Fruit fly (Drosophila melanogaster): ENCODE data around the gene CG8209.

Gene CG8209

DNA sequence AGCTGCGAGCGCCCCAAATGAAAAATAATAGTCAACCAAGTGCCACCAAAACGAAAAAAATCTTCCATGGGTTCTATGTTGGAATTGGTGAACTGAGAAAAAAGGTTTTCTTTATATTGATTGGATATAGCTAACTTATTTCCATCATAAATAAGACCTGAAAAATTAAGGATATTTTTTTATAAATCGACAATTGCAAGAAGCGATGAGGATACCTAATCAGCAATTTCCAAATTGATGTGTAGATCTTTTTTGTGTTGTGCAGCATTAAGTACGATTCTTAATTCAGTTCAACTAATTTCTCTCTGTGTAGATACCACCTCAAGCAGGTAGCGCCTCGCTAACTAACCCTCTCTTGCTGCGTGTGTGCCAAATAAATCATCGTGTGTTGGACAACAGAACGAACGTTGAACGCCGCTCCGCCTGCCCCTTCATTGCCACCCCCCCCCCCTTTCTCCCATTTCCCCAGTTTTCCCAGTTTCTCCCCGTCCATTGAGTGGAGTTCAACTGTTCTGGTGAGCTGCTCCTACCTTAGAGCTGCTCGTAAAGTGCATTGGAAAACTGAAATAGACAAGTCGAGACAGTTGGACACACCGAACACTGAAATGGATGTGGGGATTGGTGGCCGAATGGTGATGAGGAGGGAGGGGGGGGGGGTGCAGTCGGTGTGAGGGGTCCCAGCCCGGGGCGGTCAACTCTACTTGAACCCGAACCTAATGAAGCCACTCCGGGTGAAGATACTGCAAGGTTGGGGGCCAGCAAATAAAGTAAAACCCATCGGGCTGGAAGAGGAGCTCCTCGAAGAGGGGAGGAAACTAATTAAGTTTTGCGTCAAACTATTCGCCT is 12.8 kb downstream of the CG8209 start (continued):
- peak; percentile 7 for TF ChIP-seq CG4854 (GFP tag; optimal IDR thresholded peaks at IDR 0.05)
- TF ChIP-seq Pdp1 (GFP tag; optimal IDR thresholded peaks at IDR 0.05): peak; percentile 37 to 57
- TF ChIP-seq CG12104 (GFP tag; optimal IDR thresholded peaks at IDR 0.05): peak; percentile 63
- TF ChIP-seq CG17802 (tag; optimal IDR thresholded peaks at IDR 0.05): peak; percentile 17
- peak; percentile 52 for TF ChIP-seq Hsf (GFP tag; optimal IDR thresholded peaks at IDR 0.05)
- peak; percentile 74 for TF ChIP-seq CG8359 (GFP tag; optimal IDR thresholded peaks at IDR 0.05; ENCODE audit: borderline replicate concordance)
- 0 out of 2 replicates have a peak, but pooled peaks have one; percentile 16 for TF ChIP-seq ap (GFP tag; IDR thresholded peaks at IDR 0.05)
- TF ChIP-seq ken (GFP tag; IDR thresholded peaks at IDR 0.05): peak; percentile 53; the same call in 1 of the 3 replicates
- TF ChIP-seq CG15011 (GFP tag; optimal IDR thresholded peaks at IDR 0.05): peak; percentile 15
- no peak for TF ChIP-seq knrl (GFP tag; IDR thresholded peaks at IDR 0.05; ENCODE audit: partially characterized antibody)
- TF ChIP-seq Lpt (GFP tag; optimal IDR thresholded peaks at IDR 0.05): no peak
- peak; percentile 46 for TF ChIP-seq Nf-YB (GFP tag; optimal IDR thresholded peaks at IDR 0.05)
- TF ChIP-seq ems (GFP tag; optimal IDR thresholded peaks at IDR 0.05): peak; percentile 9
- peak; percentile 71 for TF ChIP-seq Kr (GFP tag; optimal IDR thresholded peaks at IDR 0.05)
- peak; percentile 97 for TF ChIP-seq sens (GFP tag)
- TF ChIP-seq Dp (GFP tag; optimal IDR thresholded peaks at IDR 0.05): no peak
- TF ChIP-seq gsb (GFP tag; IDR thresholded peaks at IDR 0.05): 0 out of 2 replicates have a peak, but pooled peaks have one; percentile 21
- peak; percentile 13 for TF ChIP-seq Atf3 (GFP tag; optimal IDR thresholded peaks at IDR 0.05)
- TF ChIP-seq sim (GFP tag; IDR thresholded peaks at IDR 0.05): 0 out of 2 replicates have a peak, but pooled peaks have one; percentile 24
- TF ChIP-seq slbo (GFP tag; IDR thresholded peaks at IDR 0.05): 0 out of 2 replicates have a peak, but pooled peaks have one; percentile 43
- TF ChIP-seq dimm (GFP tag; IDR thresholded peaks at IDR 0.05): no peak
- TF ChIP-seq h (optimal IDR thresholded peaks at IDR 0.05): no peak
- TF ChIP-seq tx (GFP tag; optimal IDR thresholded peaks at IDR 0.05): no peak
- TF ChIP-seq GATAe (GFP tag; conservative IDR thresholded peaks at IDR 0.05): no peak
- peak; percentile 74 for TF ChIP-seq CG2202 (tag; optimal IDR thresholded peaks at IDR 0.05)
- peak; percentile 38; the same call in 1 of the 2 replicates for TF ChIP-seq wor (GFP tag; IDR thresholded peaks at IDR 0.05)
- no peak for TF ChIP-seq Scr (GFP tag; IDR thresholded peaks at IDR 0.05; ENCODE audit: partially characterized antibody)
- peak; percentile 37 for TF ChIP-seq pum (GFP tag; optimal IDR thresholded peaks at IDR 0.05)
- no peak for TF ChIP-seq CG4328 (GFP tag; optimal IDR thresholded peaks at IDR 0.05)
- TF ChIP-seq CG34376 (GFP tag; optimal IDR thresholded peaks at IDR 0.05): no peak
- peak; percentile 71 for TF ChIP-seq Xbp1 (GFP tag; optimal IDR thresholded peaks at IDR 0.05)
- no peak for TF ChIP-seq dysf (GFP tag; IDR thresholded peaks at IDR 0.05)
- TF ChIP-seq CG6654 (GFP tag; optimal IDR thresholded peaks at IDR 0.05): peak; percentile 27
- peak in 1 of 2 experiments; percentile 52 for TF ChIP-seq Hr78 (GFP tag; optimal IDR thresholded peaks at IDR 0.05)
- peak; percentile 35 for TF ChIP-seq CG3281 (GFP tag; optimal IDR thresholded peaks at IDR 0.05)
- no peak for TF ChIP-seq CG7963 (GFP tag; IDR thresholded peaks at IDR 0.05; ENCODE audit: partially characterized antibody)
- peak; percentile 74 for TF ChIP-seq gcm (GFP tag; optimal IDR thresholded peaks at IDR 0.05)
- no peak for TF ChIP-seq Dfd (GFP tag; optimal IDR thresholded peaks at IDR 0.05)
- TF ChIP-seq HHEX (GFP tag; optimal IDR thresholded peaks at IDR 0.05): peak; percentile 32
- TF ChIP-seq PHDP (tag; optimal IDR thresholded peaks at IDR 0.05): peak; percentile 72
- TF ChIP-seq dmrt11E (tag; optimal IDR thresholded peaks at IDR 0.05): peak; percentile 90
- TF ChIP-seq CG14860 (GFP tag; IDR thresholded peaks at IDR 0.05; ENCODE audit: partially characterized antibody): no peak
- peak; percentile 31; the same call in 1 of the 2 replicates for TF ChIP-seq ssp (GFP tag; IDR thresholded peaks at IDR 0.05)
- no peak for TF ChIP-seq CG7372 (GFP tag; IDR thresholded peaks at IDR 0.05)
- peak; percentile 87 for TF ChIP-seq zf30C (GFP tag; optimal IDR thresholded peaks at IDR 0.05)
- TF ChIP-seq CG1602 (GFP tag; optimal IDR thresholded peaks at IDR 0.05): peak; percentile 55
- no peak for TF ChIP-seq CG15479 (GFP tag; optimal IDR thresholded peaks at IDR 0.05)
- peak; percentile 26 for TF ChIP-seq CTCF (GFP tag; optimal IDR thresholded peaks at IDR 0.05)
- TF ChIP-seq Asciz (GFP tag; optimal IDR thresholded peaks at IDR 0.05): peak; percentile 65
